Worm (Caenorhabditis elegans) whole organism, L3 larva: Measurements from ENCODE around the gene eat-3.

ENCODE experiments used
- R02D3.7 ChIP-seq: fragments of 150-350 bp; optimal IDR thresholded peaks from 2 replicates; lab custom pipeline; 2014; ENCODE audit warnings: missing biosample characterization, missing genetic modification characterization
- aly-2 ChIP-seq: fragments of 150-350 bp; optimal IDR thresholded peaks from 2 replicates; lab custom pipeline; 2014; ENCODE audit warnings: missing biosample characterization, missing genetic modification characterization
- ama-1 ChIP-seq: fragments of 150-350 bp; optimal IDR thresholded peaks from 2 replicates; lab custom pipeline; 2018
- ceh-16 ChIP-seq: sonication (generic microtip); optimal IDR thresholded peaks from 2 replicates; lab custom pipeline; 2017; ENCODE audit warnings: missing biosample characterization, missing genetic modification characterization
- ceh-28 ChIP-seq: fragments of 150-350 bp; optimal IDR thresholded peaks from 2 replicates; lab custom pipeline; 2014; ENCODE audit warnings: missing biosample characterization, missing genetic modification reagents, missing genetic modification characterization
- ceh-82 ChIP-seq: fragments of 150-350 bp; optimal IDR thresholded peaks from 2 replicates; lab custom pipeline; 2014; ENCODE audit warnings: missing biosample characterization, missing genetic modification characterization
- ceh-9 ChIP-seq: sonication (generic microtip); optimal IDR thresholded peaks from 2 replicates; lab custom pipeline; 2018; ENCODE audit warnings: missing biosample characterization, missing genetic modification characterization
- egl-27 ChIP-seq: sonication (generic microtip); optimal IDR thresholded peaks from 4 replicates; lab custom pipeline; 2017; ENCODE audit warnings: missing biosample characterization, missing genetic modification reagents, missing genetic modification characterization
- egl-5 ChIP-seq: fragments of 150-350 bp; optimal IDR thresholded peaks from 2 replicates; lab custom pipeline; 2017; ENCODE audit warnings: missing biosample characterization, missing genetic modification reagents, missing genetic modification characterization, inconsistent platforms
- elt-1 ChIP-seq: fragments of 150-350 bp; optimal IDR thresholded peaks from 2 replicates; lab custom pipeline; 2014; ENCODE audit warnings: missing biosample characterization, missing genetic modification characterization
- elt-2 ChIP-seq: sonication (generic microtip); optimal IDR thresholded peaks from 2 replicates; lab custom pipeline; 2016; ENCODE audit warnings: missing genetic modification reagents, mild to moderate bottlenecking, missing genetic modification characterization, missing compliant biosample characterization
- elt-3 ChIP-seq, 3 experiments: fragments of 150-350 bp in 1 of 3; sonication (generic microtip) in 2 of 3; optimal IDR thresholded peaks; 2 replicates in 2 of 3; 4 replicates in 1 of 3; lab custom pipeline; 2014 to 2017; ENCODE audit warnings: missing biosample characterization in 3 of 3, missing genetic modification characterization in 3 of 3
- eor-1 ChIP-seq, 2 experiments: fragments of 150-350 bp; optimal IDR thresholded peaks; 2 replicates each; lab custom pipeline; 2014 to 2018; ENCODE audit warnings: missing biosample characterization in 2 of 2, missing genetic modification characterization in 2 of 2
- fkh-10 ChIP-seq: sonication (generic microtip); optimal IDR thresholded peaks from 2 replicates; lab custom pipeline; 2017; ENCODE audit warnings: missing biosample characterization, missing genetic modification reagents, missing genetic modification characterization
- fos-1 ChIP-seq: fragments of 150-350 bp; optimal IDR thresholded peaks from 2 replicates; lab custom pipeline; 2014; ENCODE audit warnings: missing biosample characterization, missing genetic modification characterization
- hmg-11 ChIP-seq: sonication (generic microtip); optimal IDR thresholded peaks from 2 replicates; lab custom pipeline; 2016; ENCODE audit warnings: missing genetic modification characterization, missing compliant biosample characterization
- lin-15B ChIP-seq: fragments of 150-350 bp; optimal IDR thresholded peaks from 2 replicates; lab custom pipeline; 2014; ENCODE audit warnings: missing biosample characterization, missing genetic modification characterization
- lin-39 ChIP-seq: fragments of 150-350 bp; optimal IDR thresholded peaks from 2 replicates; lab custom pipeline; 2018; ENCODE audit warnings: missing biosample characterization, missing genetic modification reagents, missing genetic modification characterization
- lsy-12 ChIP-seq: sonication (generic microtip); optimal IDR thresholded peaks from 2 replicates; lab custom pipeline; 2016; ENCODE audit warnings: mild to moderate bottlenecking, missing genetic modification characterization, missing compliant biosample characterization
- mdl-1 ChIP-seq: fragments of 150-350 bp; optimal IDR thresholded peaks from 2 replicates; lab custom pipeline; 2014; ENCODE audit warnings: missing biosample characterization, missing genetic modification characterization
- mml-1 ChIP-seq: fragments of 150-350 bp; sonication (generic microtip); optimal IDR thresholded peaks from 3 replicates; lab custom pipeline; 2014; ENCODE audit warnings: missing biosample characterization, missing genetic modification characterization
- nhr-11 ChIP-seq: fragments of 150-350 bp; optimal IDR thresholded peaks from 2 replicates; lab custom pipeline; 2014; ENCODE audit warnings: missing biosample characterization, missing genetic modification characterization
- nhr-12 ChIP-seq: fragments of 150-350 bp; optimal IDR thresholded peaks from 2 replicates; lab custom pipeline; 2014; ENCODE audit warnings: missing biosample characterization, missing genetic modification characterization
- nhr-23 ChIP-seq: fragments of 150-350 bp; optimal IDR thresholded peaks from 2 replicates; lab custom pipeline; 2014; ENCODE audit warnings: missing biosample characterization, missing genetic modification reagents, missing genetic modification characterization
- nhr-237 ChIP-seq: fragments of 150-350 bp; optimal IDR thresholded peaks from 2 replicates; lab custom pipeline; 2014; ENCODE audit warnings: missing biosample characterization, missing genetic modification characterization
- nhr-25 ChIP-seq: sonication (generic microtip); optimal IDR thresholded peaks from 2 replicates; lab custom pipeline; 2017; ENCODE audit warnings: missing biosample characterization, missing genetic modification characterization
- nhr-28 ChIP-seq: fragments of 150-350 bp; optimal IDR thresholded peaks from 2 replicates; lab custom pipeline; 2014; ENCODE audit warnings: missing biosample characterization, missing genetic modification characterization
- nhr-43 ChIP-seq: sonication (generic microtip); optimal IDR thresholded peaks from 2 replicates; lab custom pipeline; 2016; ENCODE audit warnings: mild to moderate bottlenecking, missing genetic modification characterization, missing compliant biosample characterization; ENCODE audit not compliant: poor library complexity, severe bottlenecking
- nhr-76 ChIP-seq: fragments of 150-350 bp; sonication (generic microtip); optimal IDR thresholded peaks from 5 replicates; lab custom pipeline; 2014; ENCODE audit warnings: missing biosample characterization, missing genetic modification characterization
- nhr-77 ChIP-seq: fragments of 150-350 bp; optimal IDR thresholded peaks from 2 replicates; lab custom pipeline; 2014; ENCODE audit warnings: missing biosample characterization, missing genetic modification characterization
- pha-4 ChIP-seq: fragments of 150-350 bp; optimal IDR thresholded peaks from 2 replicates; lab custom pipeline; 2014; ENCODE audit warnings: missing biosample characterization, missing genetic modification reagents, missing genetic modification characterization
- pqm-1 ChIP-seq: fragments of 150-350 bp; optimal IDR thresholded peaks from 2 replicates; lab custom pipeline; 2017; ENCODE audit warnings: missing biosample characterization, missing genetic modification characterization, inconsistent platforms
- sea-2 ChIP-seq: fragments of 150-350 bp; sonication (generic microtip); optimal IDR thresholded peaks from 4 replicates; lab custom pipeline; 2014; ENCODE audit warnings: missing biosample characterization, missing genetic modification reagents, missing genetic modification characterization
- skn-1 ChIP-seq: fragments of 150-350 bp; optimal IDR thresholded peaks from 2 replicates; lab custom pipeline; 2014; ENCODE audit warnings: missing biosample characterization, missing genetic modification characterization
- tbx-2 ChIP-seq: sonication (generic microtip); optimal IDR thresholded peaks from 2 replicates; lab custom pipeline; 2016; ENCODE audit warnings: mild to moderate bottlenecking, missing genetic modification characterization, missing compliant biosample characterization
- unc-62 ChIP-seq: fragments of 150-350 bp; sonication (generic microtip); optimal IDR thresholded peaks from 4 replicates; lab custom pipeline; 2014; ENCODE audit warnings: missing biosample characterization, missing genetic modification reagents, missing genetic modification characterization
- ztf-11 ChIP-seq: fragments of 150-350 bp; optimal IDR thresholded peaks from 2 replicates; lab custom pipeline; 2014; ENCODE audit warnings: missing biosample characterization, missing genetic modification characterization
- ztf-4 ChIP-seq: fragments of 150-350 bp; optimal IDR thresholded peaks from 2 replicates; lab custom pipeline; 2014; ENCODE audit warnings: missing biosample characterization, missing genetic modification characterization

The eat-3 gene

DNA sequence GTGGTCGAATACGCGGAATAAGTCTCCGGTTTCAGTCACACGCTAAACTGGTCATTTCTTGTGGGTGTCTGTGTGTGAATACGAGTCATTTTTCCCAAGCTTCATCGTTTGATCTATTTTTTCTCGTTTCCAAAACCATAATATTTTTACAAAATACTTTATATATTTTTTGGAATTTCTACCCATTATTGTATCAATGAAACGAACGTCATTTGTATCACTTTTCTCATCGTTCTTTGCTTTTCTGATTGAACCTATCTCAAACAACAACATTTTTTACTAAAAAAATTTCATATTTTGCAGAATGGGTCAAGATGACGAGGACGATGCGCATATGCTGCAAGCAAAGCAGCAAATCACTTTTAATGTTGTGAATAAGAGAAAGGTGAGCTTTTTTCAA is 33.6 kb downstream of the eat-3 start, which contains the start of gene mel-11:
mel-11 (plus strand) TSS at position 301 of the 400 bp plus-strand sequence.
- TF ChIP-seq pha-4 (tag; lab: Kevin White, UChicago) = no peak
- TF ChIP-seq lin-39 (tag; lab: Kevin White, UChicago) = no peak
- no peak for TF ChIP-seq ztf-11
- no peak for TF ChIP-seq fkh-10
- no peak for TF ChIP-seq mdl-1 (tag; lab: Kevin White, UChicago)
- TF ChIP-seq fos-1 = no peak
- TF ChIP-seq ceh-9 (tag; lab: Kevin White, UChicago) = no peak
- no peak for TF ChIP-seq nhr-76 (tag; lab: Kevin White, UChicago)
- no peak for TF ChIP-seq ceh-16
- no peak for TF ChIP-seq ama-1 (lab: Kevin White, UChicago)
- TF ChIP-seq nhr-12 (tag; lab: Kevin White, UChicago) = no peak
- no peak for TF ChIP-seq ceh-82
- no peak for TF ChIP-seq ceh-28 (tag; lab: Kevin White, UChicago)
- no peak for TF ChIP-seq nhr-77 (tag; lab: Kevin White, UChicago)
- TF ChIP-seq elt-2 (tag; lab: Kevin White, UChicago) = no peak
- TF ChIP-seq eor-1 (tag; optimal IDR thresholded peaks at IDR 0.05; lab: Kevin White, UChicago) = no peak
- TF ChIP-seq pqm-1 (tag; lab: Kevin White, UChicago) = no peak

DNA sequence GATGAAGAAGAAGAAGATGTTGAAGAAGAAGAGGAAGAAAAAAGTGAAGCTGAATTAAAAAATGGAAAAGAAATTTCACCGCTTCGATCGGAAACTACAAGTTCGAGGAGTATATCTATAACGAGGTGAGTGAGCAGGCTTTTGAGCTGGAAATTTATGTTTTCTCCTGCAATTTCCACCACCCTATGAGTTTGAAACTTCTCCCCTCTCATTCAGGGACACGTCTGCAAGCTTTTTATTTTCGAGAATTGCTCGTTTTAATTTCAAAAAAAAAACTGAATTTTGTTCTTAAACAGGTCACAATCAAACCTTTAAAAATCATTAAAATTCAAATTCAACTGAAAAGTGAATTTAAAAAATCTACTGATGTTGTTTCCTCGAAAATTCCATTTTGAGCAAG is 37.6 kb downstream of the eat-3 start:
- TF ChIP-seq nhr-28 (tag; lab: Kevin White, UChicago) (no peak), tbx-2 (tag; lab: Kevin White, UChicago) (no peak), ztf-4 (tag; lab: Kevin White, UChicago) (no peak), egl-27 (tag; lab: Kevin White, UChicago) (no peak), lin-15B (tag; lab: Kevin White, UChicago) (no peak), nhr-43 (tag; lab: Kevin White, UChicago) (no peak), ceh-82 (no peak), nhr-76 (tag; lab: Kevin White, UChicago) (no peak), lsy-12 (tag; lab: Kevin White, UChicago) (no peak), fkh-10 (no peak), nhr-77 (tag; lab: Kevin White, UChicago) (no peak), unc-62 (GFP tag; lab: Kevin White, UChicago) (no peak), lin-39 (tag; lab: Kevin White, UChicago) (no peak), ama-1 (lab: Kevin White, UChicago) (no peak), aly-2 (tag; lab: Kevin White, UChicago) (no peak), mdl-1 (tag; lab: Kevin White, UChicago) (no peak), hmg-11 (tag; lab: Kevin White, UChicago) (no peak), skn-1 (tag; lab: Kevin White, UChicago) (no peak)

DNA sequence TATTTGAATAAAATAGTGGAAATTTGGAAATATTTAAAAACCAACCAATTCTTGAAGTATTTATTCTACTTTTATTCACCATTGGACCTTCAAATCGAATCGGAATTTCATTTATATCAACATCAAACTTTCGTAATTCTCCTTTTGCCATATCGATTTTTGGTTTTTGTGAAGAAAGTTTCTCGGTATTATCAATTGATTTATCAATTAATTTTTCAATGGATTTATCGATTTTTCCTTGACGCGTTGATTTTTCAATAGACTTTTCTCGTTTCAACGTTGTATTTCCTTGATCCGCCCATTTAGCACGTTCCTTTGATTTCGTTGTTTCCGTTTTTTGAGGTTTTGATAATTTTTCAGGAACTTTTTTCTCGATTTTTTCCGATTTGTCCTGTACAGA is 44.7 kb downstream of the eat-3 start:
- TF ChIP-seq fkh-10 = no peak
- TF ChIP-seq ceh-28 (tag; lab: Kevin White, UChicago) = peak; percentile 65
- TF ChIP-seq, all 47 proteins: peak for 1

DNA sequence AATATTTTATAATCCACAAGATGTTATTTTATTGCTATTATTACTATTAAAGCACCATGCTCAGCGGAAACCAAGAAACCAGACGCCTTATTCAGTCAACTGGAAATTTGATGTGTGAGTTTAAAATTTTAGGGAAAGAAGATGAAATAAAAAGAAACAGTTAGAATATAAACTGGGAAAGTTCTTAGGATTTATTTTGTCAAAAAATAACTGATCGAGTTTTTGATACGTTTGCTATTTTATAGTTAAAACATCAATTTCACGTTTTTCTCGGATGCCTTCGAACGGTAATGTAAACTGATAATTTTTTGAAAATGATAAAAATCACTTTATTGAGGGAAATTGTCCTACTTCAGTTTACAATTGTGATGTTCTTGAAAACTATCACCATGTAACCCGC is 47.7 kb downstream of the eat-3 start, which contains the start of gene C06C3.3:
C06C3.3 (minus strand) TSS at position 101 of the 400 bp plus-strand sequence.
- no peak for TF ChIP-seq R02D3.7
- TF ChIP-seq aly-2 (tag; lab: Kevin White, UChicago) = no peak
- no peak for TF ChIP-seq nhr-12 (tag; lab: Kevin White, UChicago)
- TF ChIP-seq ceh-28 (tag; lab: Kevin White, UChicago) = no peak
- no peak for TF ChIP-seq nhr-23 (tag; lab: Kevin White, UChicago)
- TF ChIP-seq mdl-1 (tag; lab: Kevin White, UChicago) = no peak
- no peak for TF ChIP-seq elt-1
- no peak for TF ChIP-seq nhr-11
- no peak for TF ChIP-seq egl-5 (tag; lab: Kevin White, UChicago)
- no peak for TF ChIP-seq mml-1 (tag; lab: Kevin White, UChicago)
- no peak for TF ChIP-seq elt-3 (tag; optimal IDR thresholded peaks at IDR 0.05; lab: Kevin White, UChicago)

DNA sequence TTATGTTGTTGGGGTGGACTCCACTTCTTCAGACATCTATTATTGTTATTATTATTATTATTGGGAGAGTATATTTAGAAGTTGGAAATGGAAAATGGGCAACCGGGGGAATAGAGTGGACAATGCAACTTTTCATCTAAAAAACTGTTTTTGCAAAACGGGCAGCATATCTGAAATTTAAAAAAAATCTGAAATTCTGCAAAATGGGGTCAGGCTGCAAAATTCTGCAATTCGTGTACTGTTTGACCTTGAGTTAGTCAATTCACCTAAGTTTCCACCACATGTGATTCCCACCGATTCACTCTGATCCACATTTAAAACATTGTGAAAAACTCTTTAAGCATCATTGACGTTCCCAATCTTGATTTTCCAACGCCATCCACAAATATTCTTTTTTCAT is 48.3 kb downstream of the eat-3 start, which contains the start of gene C06C3.4:
C06C3.4 (plus strand) TSS at position 301 of the 400 bp plus-strand sequence.
- TF ChIP-seq nhr-11 (no peak), skn-1 (tag; lab: Kevin White, UChicago) (no peak), nhr-237 (tag; lab: Kevin White, UChicago) (no peak), tbx-2 (tag; lab: Kevin White, UChicago) (no peak), elt-2 (tag; lab: Kevin White, UChicago) (no peak), ceh-16 (no peak), mml-1 (tag; lab: Kevin White, UChicago) (no peak), fkh-10 (no peak), ceh-82 (no peak), ama-1 (lab: Kevin White, UChicago) (no peak), egl-5 (tag; lab: Kevin White, UChicago) (no peak), sea-2 (no peak), pqm-1 (tag; lab: Kevin White, UChicago) (no peak), nhr-25 (tag; lab: Kevin White, UChicago) (no peak)
